Fruit fly (Drosophila melanogaster) whole organism, embryonic: Measurements from ENCODE around the gene CG8100.

ENCODE experiments used
- Asciz ChIP-seq: fragments of 200-800 bp; sonication (Bioruptor generic); optimal IDR thresholded peaks from 2 replicates; lab custom pipeline; 2017; ENCODE audit warnings: missing biosample characterization, mild to moderate bottlenecking, missing genetic modification characterization, missing genetic modification reagents
- B-H2 ChIP-seq: fragments of 200-800 bp; sonication (Bioruptor generic); optimal IDR thresholded peaks from 2 replicates; lab custom pipeline; 2018; ENCODE audit warnings: missing biosample characterization, mild to moderate bottlenecking, missing genetic modification characterization
- CG1024 ChIP-seq: fragments of 200-800 bp; sonication (Bioruptor generic); IDR thresholded peaks from 2 replicates; pipeline ENCODE4 v1.3.6; 2022; ENCODE audit warnings: missing biosample characterization, missing genetic modification characterization
- CG11247 ChIP-seq: fragments of 200-800 bp; sonication (Bioruptor generic); IDR thresholded peaks from 2 replicates; pipeline ENCODE4 v1.3.6; 2022; ENCODE audit warnings: missing biosample characterization, missing genetic modification characterization
- CG11723 ChIP-seq: fragments of 200-800 bp; sonication (Bioruptor generic); optimal IDR thresholded peaks from 2 replicates; lab custom pipeline; 2017; ENCODE audit warnings: missing biosample characterization, mild to moderate bottlenecking, missing genetic modification characterization
- CG12155 ChIP-seq: fragments of 200-800 bp; sonication (Bioruptor generic); optimal IDR thresholded peaks from 3 replicates; lab custom pipeline; 2016; ENCODE audit warnings: missing biosample characterization, missing genetic modification characterization
- CG14441 ChIP-seq: fragments of 200-800 bp; sonication (Bioruptor generic); IDR thresholded peaks from 2 replicates; pipeline ENCODE4 v1.3.6; 2022; ENCODE audit warnings: missing biosample characterization, missing genetic modification characterization
- CG14965 ChIP-seq: fragments of 200-800 bp; sonication (Bioruptor generic); optimal IDR thresholded peaks from 2 replicates; lab custom pipeline; 2016; ENCODE audit warnings: missing biosample characterization, missing genetic modification characterization, borderline replicate concordance
- CG15073 ChIP-seq: fragments of 200-800 bp; sonication (Bioruptor generic); optimal IDR thresholded peaks from 2 replicates; lab custom pipeline; 2016; ENCODE audit warnings: missing biosample characterization, missing genetic modification characterization
- CG15479 ChIP-seq: fragments of 200-800 bp; sonication (Bioruptor generic); optimal IDR thresholded peaks from 3 replicates; lab custom pipeline; 2019; ENCODE audit warnings: missing biosample characterization, mild to moderate bottlenecking, missing genetic modification characterization, moderate library complexity
- CG17328 ChIP-seq: fragments of 200-800 bp; sonication (Bioruptor generic); IDR thresholded peaks from 2 replicates; pipeline ENCODE4 v1.3.6; 2022; ENCODE audit warnings: missing biosample characterization, missing genetic modification characterization
- CG17912 ChIP-seq: fragments of 200-800 bp; sonication (Bioruptor generic); optimal IDR thresholded peaks from 2 replicates; lab custom pipeline; 2018; ENCODE audit warnings: missing biosample characterization, mild to moderate bottlenecking, missing genetic modification characterization
- CG18262 ChIP-seq: fragments of 200-800 bp; optimal IDR thresholded peaks from 3 replicates; lab custom pipeline; 2019; ENCODE audit warnings: missing biosample characterization, mild to moderate bottlenecking, missing genetic modification characterization, moderate library complexity
- CG2199 ChIP-seq: fragments of 200-800 bp; sonication (Bioruptor generic); IDR thresholded peaks from 3 replicates; pipeline ENCODE4 v1.3.6; 2022; ENCODE audit warnings: missing biosample characterization, missing genetic modification characterization
- CG2202 ChIP-seq: fragments of 200-800 bp; sonication (Bioruptor generic); optimal IDR thresholded peaks from 2 replicates; lab custom pipeline; 2018; ENCODE audit warnings: missing biosample characterization, mild to moderate bottlenecking, missing genetic modification characterization
- CG3163 ChIP-seq: fragments of 200-800 bp; sonication (Bioruptor generic); optimal IDR thresholded peaks from 3 replicates; lab custom pipeline; 2016; ENCODE audit warnings: missing biosample characterization, missing genetic modification characterization
- CG4328 ChIP-seq: fragments of 200-800 bp; sonication (Bioruptor generic); optimal IDR thresholded peaks from 3 replicates; lab custom pipeline; 2017; ENCODE audit warnings: missing biosample characterization, missing genetic modification reagents, missing genetic modification characterization
- CG4730 ChIP-seq: fragments of 200-800 bp; sonication (Bioruptor generic); IDR thresholded peaks from 2 replicates; pipeline ENCODE4 v1.3.6; 2022; ENCODE audit warnings: missing biosample characterization, missing genetic modification characterization
- CG6813 ChIP-seq: fragments of 200-800 bp; sonication (Bioruptor generic); optimal IDR thresholded peaks from 2 replicates; lab custom pipeline; 2017; ENCODE audit warnings: missing biosample characterization, missing genetic modification characterization, mild to moderate bottlenecking, moderate library complexity, missing genetic modification reagents
- CG6854 ChIP-seq: fragments of 200-800 bp; sonication (Bioruptor generic); optimal IDR thresholded peaks from 3 replicates; lab custom pipeline; 2017; ENCODE audit warnings: missing biosample characterization, mild to moderate bottlenecking, missing genetic modification characterization
- CG7271 ChIP-seq: fragments of 200-800 bp; sonication (Bioruptor generic); optimal IDR thresholded peaks from 2 replicates; lab custom pipeline; 2018; ENCODE audit warnings: missing biosample characterization, mild to moderate bottlenecking, missing genetic modification characterization, moderate library complexity
- CG7786 ChIP-seq: fragments of 200-800 bp; sonication (Bioruptor generic); optimal IDR thresholded peaks from 2 replicates; lab custom pipeline; 2016; ENCODE audit warnings: missing biosample characterization, missing genetic modification characterization
- CG8290 ChIP-seq, 3 experiments: fragments of 200-800 bp; sonication (Bioruptor generic); optimal IDR thresholded peaks; 2 replicates each; lab custom pipeline; 2016 to 2019; ENCODE audit warnings: missing biosample characterization in 3 of 3, missing genetic modification characterization in 3 of 3, mild to moderate bottlenecking in 2 of 3, moderate library complexity in 1 of 3
- CG9437 ChIP-seq: fragments of 200-800 bp; sonication (Bioruptor generic); optimal IDR thresholded peaks from 2 replicates; lab custom pipeline; 2018; ENCODE audit warnings: missing biosample characterization, mild to moderate bottlenecking, missing genetic modification characterization
- Deaf1 ChIP-seq: fragments of 200-800 bp; optimal IDR thresholded peaks from 3 replicates; lab custom pipeline; 2019; ENCODE audit warnings: missing biosample characterization, mild to moderate bottlenecking, missing genetic modification characterization, moderate library complexity
- E2f1 ChIP-seq: fragments of 200-800 bp; sonication (Bioruptor generic); IDR thresholded peaks from 2 replicates; pipeline ENCODE4 v1.3.6; 2022; ENCODE audit warnings: missing biosample characterization, missing genetic modification characterization
- ERR ChIP-seq: fragments of 200-800 bp; sonication (Bioruptor generic); optimal IDR thresholded peaks from 2 replicates; lab custom pipeline; 2016; ENCODE audit warnings: missing biosample characterization, missing genetic modification characterization
- HLH3B ChIP-seq: fragments of 200-800 bp; sonication (Bioruptor generic); IDR thresholded peaks from 2 replicates; pipeline ENCODE4 v1.3.6; 2022; ENCODE audit warnings: missing biosample characterization, missing genetic modification characterization
- HmgD ChIP-seq: fragments of 200-800 bp; sonication (Bioruptor generic); optimal IDR thresholded peaks from 3 replicates; lab custom pipeline; 2016; ENCODE audit warnings: missing biosample characterization, missing genetic modification characterization
- NFAT ChIP-seq: fragments of 200-800 bp; sonication (Bioruptor generic); IDR thresholded peaks from 2 replicates; pipeline ENCODE4 v1.3.6; 2022; ENCODE audit warnings: missing biosample characterization, missing genetic modification characterization
- NK7.1 ChIP-seq: fragments of 200-800 bp; sonication (Bioruptor generic); optimal IDR thresholded peaks from 3 replicates; lab custom pipeline; 2016; ENCODE audit warnings: missing biosample characterization, missing genetic modification characterization
- PHDP ChIP-seq: fragments of 200-800 bp; sonication (Bioruptor generic); optimal IDR thresholded peaks from 3 replicates; lab custom pipeline; 2018; ENCODE audit warnings: missing biosample characterization, mild to moderate bottlenecking, missing genetic modification characterization, moderate library complexity
- Usf ChIP-seq: fragments of 200-800 bp; sonication (Bioruptor generic); optimal IDR thresholded peaks from 2 replicates; lab custom pipeline; 2017; ENCODE audit warnings: missing genotype, missing biosample characterization, missing genetic modification characterization
- ab ChIP-seq: fragments of 200-800 bp; sonication (Bioruptor generic); optimal IDR thresholded peaks from 2 replicates; lab custom pipeline; 2016; ENCODE audit warnings: missing biosample characterization, missing genetic modification characterization
- ash1 ChIP-seq: fragments of 200-800 bp; sonication (Bioruptor generic); optimal IDR thresholded peaks from 2 replicates; lab custom pipeline; 2018; ENCODE audit warnings: missing biosample characterization, mild to moderate bottlenecking, missing genetic modification characterization
- bbx ChIP-seq: fragments of 200-800 bp; sonication (Bioruptor generic); IDR thresholded peaks from 2 replicates; pipeline ENCODE4 v1.3.6; 2022; ENCODE audit warnings: missing biosample characterization, missing genetic modification characterization; ENCODE audit not compliant: partially characterized antibody
- cas ChIP-seq: fragments of 200-800 bp; sonication (Bioruptor generic); IDR thresholded peaks from 2 replicates; pipeline ENCODE4 v1.3.6; 2022; ENCODE audit warnings: missing biosample characterization, missing genetic modification characterization
- chm ChIP-seq: fragments of 200-800 bp; sonication (Bioruptor generic); IDR thresholded peaks from 2 replicates; pipeline ENCODE4 v1.3.6; 2022; ENCODE audit warnings: missing biosample characterization, missing genetic modification characterization
- crc ChIP-seq: fragments of 200-800 bp; sonication (Bioruptor generic); optimal IDR thresholded peaks from 2 replicates; lab custom pipeline; 2016; ENCODE audit warnings: missing biosample characterization, missing genetic modification characterization
- ewg ChIP-seq: fragments of 200-800 bp; sonication (Bioruptor generic); optimal IDR thresholded peaks from 3 replicates; lab custom pipeline; 2017; ENCODE audit warnings: mild to moderate bottlenecking, missing biosample characterization, missing genetic modification reagents, missing genetic modification characterization
- eyg ChIP-seq: fragments of 200-800 bp; sonication (Bioruptor generic); optimal IDR thresholded peaks from 3 replicates; lab custom pipeline; 2016; ENCODE audit warnings: missing biosample characterization, missing genetic modification characterization
- gro ChIP-seq: fragments of 200-800 bp; sonication (Bioruptor generic); optimal IDR thresholded peaks from 2 replicates; lab custom pipeline; 2016; ENCODE audit warnings: missing biosample characterization, missing genetic modification characterization
- lab ChIP-seq: fragments of 200-800 bp; sonication (Bioruptor generic); optimal IDR thresholded peaks from 3 replicates; lab custom pipeline; 2017; ENCODE audit warnings: missing biosample characterization, missing genetic modification characterization, mild to moderate bottlenecking, moderate library complexity, missing genetic modification reagents
- nerfin-1 ChIP-seq: fragments of 200-800 bp; sonication (Bioruptor generic); optimal IDR thresholded peaks from 3 replicates; lab custom pipeline; 2019; ENCODE audit warnings: missing biosample characterization, mild to moderate bottlenecking, missing genetic modification characterization, moderate library complexity
- onecut ChIP-seq: fragments of 200-800 bp; sonication (Bioruptor generic); IDR thresholded peaks from 2 replicates; pipeline ENCODE4 v1.3.6; 2022; ENCODE audit warnings: missing biosample characterization, missing genetic modification characterization
- pita ChIP-seq: fragments of 200-800 bp; sonication (Bioruptor generic); optimal IDR thresholded peaks from 2 replicates; lab custom pipeline; 2017; ENCODE audit warnings: missing biosample characterization, mild to moderate bottlenecking, missing genetic modification characterization
- so ChIP-seq: fragments of 200-800 bp; sonication (Bioruptor generic); IDR thresholded peaks from 3 replicates; pipeline ENCODE4 v1.3.6; 2022; ENCODE audit warnings: missing biosample characterization, missing genetic modification characterization
- tin ChIP-seq: fragments of 200-800 bp; sonication (Bioruptor generic); optimal IDR thresholded peaks from 3 replicates; lab custom pipeline; 2016; ENCODE audit warnings: missing biosample characterization, missing genetic modification characterization
- tio ChIP-seq: fragments of 200-800 bp; sonication (Bioruptor generic); optimal IDR thresholded peaks from 2 replicates; lab custom pipeline; 2017; ENCODE audit warnings: missing biosample characterization, missing genetic modification characterization, inconsistent platforms
- twi ChIP-seq: fragments of 200-800 bp; optimal IDR thresholded peaks from 2 replicates; lab custom pipeline; 2019; ENCODE audit warnings: missing biosample characterization, mild to moderate bottlenecking, missing genetic modification characterization, moderate library complexity
- tx ChIP-seq: fragments of 200-800 bp; sonication (Bioruptor generic); optimal IDR thresholded peaks from 2 replicates; lab custom pipeline; 2016; ENCODE audit warnings: missing biosample characterization, missing genetic modification characterization
- zfh1 ChIP-seq: fragments of 200-800 bp; sonication (Bioruptor generic); IDR thresholded peaks from 3 replicates; pipeline ENCODE4 v1.3.6; 2022; ENCODE audit warnings: missing biosample characterization, missing genetic modification characterization

CG8100 gene

DNA sequence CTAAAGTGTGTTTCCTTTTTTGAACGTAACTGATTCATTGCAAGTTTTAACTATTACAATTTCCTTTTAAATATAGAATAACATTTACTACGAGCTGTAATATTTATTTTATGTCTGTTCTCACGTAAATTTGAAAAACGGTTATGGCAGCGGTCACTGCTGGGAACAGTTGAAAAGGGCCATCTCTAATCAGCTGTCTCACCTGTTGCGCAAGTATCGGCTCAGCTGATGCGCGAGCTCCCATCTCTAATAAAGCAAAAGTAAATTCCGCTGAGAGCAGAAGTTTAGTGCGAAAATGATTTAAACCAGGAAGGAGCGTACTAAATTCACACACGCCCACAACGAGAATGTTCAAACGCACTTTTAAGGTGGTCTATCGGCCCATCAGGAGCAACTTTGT lies 11.8 kb upstream of the CG8100 start, which contains the start of gene Pex1 (continued):
- TF ChIP-seq Deaf1 (tag; lab: Kevin White, UChicago), result no peak
- TF ChIP-seq Asciz (GFP tag; lab: Kevin White, UChicago), result no peak
- TF ChIP-seq chm, result no peak
- TF ChIP-seq CG15479 (GFP tag; lab: Kevin White, UChicago), result peak; percentile 29
- no peak for TF ChIP-seq lab (GFP tag; lab: Kevin White, UChicago)
- no peak for TF ChIP-seq eyg (GFP tag; lab: Kevin White, UChicago)
- TF ChIP-seq CG7786, result no peak
- TF ChIP-seq CG1024, result no peak; the same call in 1 of the 2 replicates
- no peak for TF ChIP-seq CG17328 (GFP tag; lab: Robert Waterston, UW)
- no peak for TF ChIP-seq CG4730 (GFP tag; lab: Robert Waterston, UW)
- no peak for TF ChIP-seq ab (GFP tag; lab: Kevin White, UChicago)
- TF ChIP-seq CG8290 (GFP tag; optimal IDR thresholded peaks at IDR 0.05; lab: Kevin White, UChicago), result no peak
- TF ChIP-seq CG8290 (tag; optimal IDR thresholded peaks at IDR 0.05; lab: Kevin White, UChicago), result no peak
- no peak for TF ChIP-seq CG7271 (tag; lab: Kevin White, UChicago)
- 0 out of 2 replicates have a peak, but pooled peaks have one; percentile 9 for TF ChIP-seq CG11247
- TF ChIP-seq cas (GFP tag; lab: Robert Waterston, UW), result no peak
- no peak for TF ChIP-seq crc (GFP tag; lab: Kevin White, UChicago)
- no peak for TF ChIP-seq Usf
- no peak for TF ChIP-seq CG6854 (GFP tag; lab: Kevin White, UChicago)
- TF ChIP-seq CG2199 (GFP tag; lab: Robert Waterston, UW), result no peak
- TF ChIP-seq tin, result peak; percentile 46
- TF ChIP-seq bbx (GFP tag; lab: Robert Waterston, UW), result peak; percentile 89
- no peak for TF ChIP-seq onecut (GFP tag; lab: Robert Waterston, UW)
- no peak for TF ChIP-seq CG9437
- no peak for TF ChIP-seq HmgD
- no peak for TF ChIP-seq CG15073 (GFP tag; lab: Kevin White, UChicago)
- TF ChIP-seq CG11723 (GFP tag; lab: Kevin White, UChicago), result no peak
- TF ChIP-seq B-H2, result no peak
- TF ChIP-seq HLH3B, result no peak
- TF ChIP-seq CG3163 (GFP tag; lab: Kevin White, UChicago), result no peak
- TF ChIP-seq CG2202 (tag; lab: Kevin White, UChicago), result no peak
- no peak for TF ChIP-seq CG18262
- no peak for TF ChIP-seq CG14965 (GFP tag; lab: Kevin White, UChicago)
- no peak for TF ChIP-seq so (GFP tag; lab: Robert Waterston, UW)
- no peak for TF ChIP-seq PHDP (tag; lab: Kevin White, UChicago)
- TF ChIP-seq tx, result no peak
- TF ChIP-seq CG14441 (GFP tag; lab: Robert Waterston, UW), result no peak
- TF ChIP-seq nerfin-1 (tag; lab: Kevin White, UChicago), result no peak
- no peak for TF ChIP-seq CG12155 (GFP tag; lab: Kevin White, UChicago)
- TF ChIP-seq ash1 (GFP tag; lab: Kevin White, UChicago), result no peak
- no peak; the same call in 2 of the 3 replicates for TF ChIP-seq zfh1 (GFP tag; lab: Robert Waterston, UW)
- no peak for TF ChIP-seq twi (tag; lab: Kevin White, UChicago)
- TF ChIP-seq E2f1, result no peak
- no peak for TF ChIP-seq ewg
- no peak for TF ChIP-seq tio (GFP tag; lab: Kevin White, UChicago)
- no peak for TF ChIP-seq CG6813 (GFP tag; lab: Kevin White, UChicago)
- TF ChIP-seq gro (GFP tag; lab: Kevin White, UChicago), result no peak
- no peak for TF ChIP-seq ERR (GFP tag; lab: Kevin White, UChicago)
- no peak for TF ChIP-seq pita (GFP tag; lab: Kevin White, UChicago)
- no peak for TF ChIP-seq NK7.1 (GFP tag; lab: Kevin White, UChicago)
- TF ChIP-seq CG4328, result no peak
- TF ChIP-seq CG17912 (GFP tag; lab: Kevin White, UChicago), result no peak
- no peak; the same call in 1 of the 2 replicates for TF ChIP-seq NFAT (GFP tag; lab: Robert Waterston, UW)
